Worm (Caenorhabditis elegans): ENCODE data around the gene K08F8.7.

K08F8.7 gene

DNA sequence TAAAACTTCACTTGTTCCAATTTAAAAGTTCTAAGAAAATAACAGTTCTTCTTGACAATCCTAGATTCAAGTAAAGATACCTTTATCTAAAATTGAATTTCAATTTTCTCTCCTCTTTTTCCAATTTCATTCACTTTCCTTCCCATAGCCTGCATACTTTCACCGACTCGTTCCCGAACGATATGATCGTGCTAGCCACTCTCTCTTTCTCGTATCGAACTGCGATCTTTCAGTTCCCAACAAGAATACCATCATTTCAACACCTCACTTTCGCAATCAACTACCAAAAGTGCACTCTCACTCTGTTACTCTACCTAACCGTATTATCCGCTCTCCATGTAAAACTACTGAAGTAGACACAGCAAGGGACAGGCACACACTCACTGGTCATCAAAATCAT lies 5.1 kb downstream of the K08F8.7 start:
- TF ChIP-seq F16B12.6 (tag; optimal IDR thresholded peaks at IDR 0.05) (no peak), lin-14 (GFP tag; optimal IDR thresholded peaks at IDR 0.05) (peak; percentile 28), skn-1 (tag; optimal IDR thresholded peaks at IDR 0.05) (peak; percentile 60), ces-1 (GFP tag; optimal IDR thresholded peaks at IDR 0.05) (no peak), blmp-1 (tag; optimal IDR thresholded peaks at IDR 0.05) (peak; percentile 95), snu-23 (GFP tag; optimal IDR thresholded peaks at IDR 0.05) (peak; percentile 1)

ce11 chrII:8749084-8749483 lies 6.1 kb downstream of the K08F8.7 start:
- TF ChIP-seq blmp-1 (tag; optimal IDR thresholded peaks at IDR 0.05) (peak; percentile 100), aha-1 (tag; optimal IDR thresholded peaks at IDR 0.05) (no peak), unc-98 (GFP tag; IDR thresholded peaks at IDR 0.05) (no peak)

- TF ChIP-seq unc-98 (GFP tag; IDR thresholded peaks at IDR 0.05), result no peak
- TF ChIP-seq ceh-82 (tag; optimal IDR thresholded peaks at IDR 0.05), result no peak
- TF ChIP-seq efl-1 (optimal IDR thresholded peaks at IDR 0.05), result no peak
- TF ChIP-seq efl-1 (GFP tag; optimal IDR thresholded peaks at IDR 0.05 in 1 of 2), result peak in 1 of 2 experiments; percentile 64
- no peak for TF ChIP-seq C16A3.4 (tag; optimal IDR thresholded peaks at IDR 0.05)
Observed at ce11 chrII:8748638-8749037, 6.5 kb downstream of the K08F8.7 start.

DNA sequence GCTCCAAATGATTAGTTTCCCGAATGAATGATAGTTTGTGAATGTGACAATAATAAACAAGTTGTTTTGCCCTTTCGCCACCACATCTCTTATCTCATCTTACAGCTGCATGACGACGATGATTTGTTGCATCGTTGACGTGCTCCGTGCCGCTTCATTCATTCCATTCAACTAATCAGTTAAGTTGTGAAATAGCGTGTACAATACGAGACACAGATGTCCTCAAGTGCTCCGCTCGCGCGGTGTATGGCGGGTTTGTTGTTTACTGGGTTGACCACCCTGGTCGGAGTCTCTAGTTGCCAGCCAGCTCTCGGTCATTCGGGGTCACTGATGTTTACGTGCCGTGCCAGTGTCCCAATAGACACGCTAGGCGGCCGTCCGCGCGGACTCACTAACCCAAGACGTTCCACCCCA lies 7.2 kb downstream of the K08F8.7 start:
- no peak for TF ChIP-seq nhr-20 (tag; optimal IDR thresholded peaks at IDR 0.05)
- TF ChIP-seq nhr-90 (tag; optimal IDR thresholded peaks at IDR 0.05; ENCODE audit: poor library complexity), result no peak
- no peak for TF ChIP-seq pax-3 (tag; optimal IDR thresholded peaks at IDR 0.05)
- TF ChIP-seq mep-1 (tag; optimal IDR thresholded peaks at IDR 0.05), result no peak
- TF ChIP-seq unc-98 (GFP tag; IDR thresholded peaks at IDR 0.05), result no peak

- TF ChIP-seq efl-1 (optimal IDR thresholded peaks at IDR 0.05), result peak in 1 of 2 experiments; percentile 33
- TF ChIP-seq efl-1 (GFP tag; optimal IDR thresholded peaks at IDR 0.05 in 1 of 2), result peak in 1 of 2 experiments; percentile 84
- peak in 1 of 2 experiments; percentile 65 for TF ChIP-seq lin-35 (GFP tag; optimal IDR thresholded peaks at IDR 0.05)
- peak; percentile 73 for TF ChIP-seq nhr-47 (tag; optimal IDR thresholded peaks at IDR 0.05)
- TF ChIP-seq nhr-76 (tag; optimal IDR thresholded peaks at IDR 0.05), result no peak
- TF ChIP-seq nhr-71 (tag; optimal IDR thresholded peaks at IDR 0.05), result peak; percentile 63
- TF ChIP-seq nhr-85 (tag), result peak; percentile 55
- TF ChIP-seq elt-3 (tag; optimal IDR thresholded peaks at IDR 0.05), result peak in 3 of 6 experiments; percentile 19 to 74 (median 38)
- peak; percentile 44 for TF ChIP-seq nhr-20 (tag; optimal IDR thresholded peaks at IDR 0.05)
- peak; percentile 39 for TF ChIP-seq lin-13 (GFP tag; optimal IDR thresholded peaks at IDR 0.05)
- TF ChIP-seq pax-3 (tag; optimal IDR thresholded peaks at IDR 0.05), result peak; percentile 42
- peak; percentile 33 for TF ChIP-seq C16A3.4 (tag; optimal IDR thresholded peaks at IDR 0.05)
- TF ChIP-seq lsy-2 (tag; optimal IDR thresholded peaks at IDR 0.05), result peak in 1 of 2 experiments; percentile 46
- TF ChIP-seq ztf-11 (tag; optimal IDR thresholded peaks at IDR 0.05), result peak in 1 of 2 experiments; percentile 34
- TF ChIP-seq C04F5.9 (tag; optimal IDR thresholded peaks at IDR 0.05), result peak; percentile 21
- TF ChIP-seq lir-3 (tag; optimal IDR thresholded peaks at IDR 0.05; ENCODE audit: poor library complexity), result peak; percentile 60
- no peak for TF ChIP-seq isw-1 (GFP tag; IDR thresholded peaks at IDR 0.05)
- TF ChIP-seq ceh-82 (tag; optimal IDR thresholded peaks at IDR 0.05), result no peak
- no peak for TF ChIP-seq egl-13 (tag; optimal IDR thresholded peaks at IDR 0.05)
- TF ChIP-seq aha-1 (tag; optimal IDR thresholded peaks at IDR 0.05), result no peak
- TF ChIP-seq ets-5 (GFP tag; IDR thresholded peaks at IDR 0.05), result no peak
- peak; percentile 23 for TF ChIP-seq rnt-1 (tag; optimal IDR thresholded peaks at IDR 0.05)
- peak; percentile 90 for TF ChIP-seq ama-1 (optimal IDR thresholded peaks at IDR 0.05)
- no peak for TF ChIP-seq lin-15B (tag; optimal IDR thresholded peaks at IDR 0.05)
- TF ChIP-seq ztf-4 (tag; optimal IDR thresholded peaks at IDR 0.05), result peak; percentile 67
- peak; percentile 23 for TF ChIP-seq hpl-2 (GFP tag; optimal IDR thresholded peaks at IDR 0.05)
- TF ChIP-seq grh-1 (GFP tag; IDR thresholded peaks at IDR 0.05), result no peak
- no peak for TF ChIP-seq nhr-28 (tag; optimal IDR thresholded peaks at IDR 0.05)
- peak; percentile 41 for TF ChIP-seq tbx-2 (tag; optimal IDR thresholded peaks at IDR 0.05)
- peak; percentile 2 for TF ChIP-seq dsc-1 (tag; optimal IDR thresholded peaks at IDR 0.05)
- TF ChIP-seq fos-1 (tag; optimal IDR thresholded peaks at IDR 0.05), result no peak
- peak; percentile 41 for TF ChIP-seq lin-14 (GFP tag; optimal IDR thresholded peaks at IDR 0.05)
- TF ChIP-seq nhr-90 (tag; optimal IDR thresholded peaks at IDR 0.05; ENCODE audit: poor library complexity), result peak; percentile 82
- peak; percentile 59 for TF ChIP-seq snu-23 (GFP tag; optimal IDR thresholded peaks at IDR 0.05)
Observed at ce11 chrII:8747246-8747938, 7.8 kb downstream of the K08F8.7 start.
